Fruit fly (Drosophila melanogaster) whole organism: Measurements from ENCODE around the gene CG5895.

Experiments
- CG8478 ChIP-seq: fragments of >200 bp; optimal IDR thresholded peaks from 2 replicates; lab custom pipeline; 2018; ENCODE audit warnings: inconsistent platforms
- Dll ChIP-seq: fragments of >200 bp; optimal IDR thresholded peaks from 2 replicates; lab custom pipeline; 2017
- EcR ChIP-seq, 2 experiments: fragments of >200 bp; optimal IDR thresholded peaks; 2 replicates each; lab custom pipeline; 2017; ENCODE audit warnings: missing biosample characterization in 2 of 2, missing genetic modification characterization in 2 of 2, missing genetic modification reagents in 2 of 2
- pan ChIP-seq: fragments of >200 bp; optimal IDR thresholded peaks from 2 replicates; lab custom pipeline; 2017
- psq ChIP-seq: fragments of >200 bp; optimal IDR thresholded peaks from 2 replicates; lab custom pipeline; 2017
- usp ChIP-seq: fragments of >200 bp; optimal IDR thresholded peaks from 2 replicates; lab custom pipeline; 2017; ENCODE audit warnings: missing biosample characterization, missing genetic modification characterization, mixed read lengths

DNA sequence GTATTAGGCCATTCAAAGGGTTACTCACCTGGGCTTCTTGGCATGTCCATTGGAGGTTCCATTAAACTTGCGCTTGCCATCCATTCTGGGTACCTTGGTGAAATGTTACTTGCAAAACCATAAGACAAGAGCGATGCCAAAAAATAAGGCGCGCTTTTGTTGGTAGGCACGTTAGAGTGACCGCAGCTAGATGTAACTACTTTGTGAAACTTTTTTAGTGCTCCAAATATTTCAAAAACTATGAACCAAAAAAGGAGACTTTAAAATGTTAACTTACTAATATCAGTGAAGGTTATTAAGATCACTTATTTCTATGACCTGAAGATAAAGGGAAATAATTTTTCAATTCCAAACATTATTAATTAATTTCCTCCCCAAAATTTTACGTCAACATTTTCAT is 47.6 kb upstream of the CG5895 start, which contains the start of gene PolD1:
- TF ChIP-seq psq = no peak
- TF ChIP-seq Dll = no peak
- no peak for TF ChIP-seq CG8478 (lab: Kevin White, UChicago)
- TF ChIP-seq usp = no peak
- TF ChIP-seq pan (lab: Kevin White, UChicago) = no peak
- TF ChIP-seq EcR (GFP tag; optimal IDR thresholded peaks at IDR 0.05; lab: Kevin White, UChicago) = no peak
